Worm (Caenorhabditis elegans) whole organism, young adult: Measurements from ENCODE around the gene T22F3.12.

Experiments
- F23B12.7 ChIP-seq: sonication (generic microtip); optimal IDR thresholded peaks from 2 replicates; lab custom pipeline; 2017; ENCODE audit warnings: missing genetic modification characterization, mild to moderate bottlenecking, missing compliant biosample characterization, antibody characterized with exemption, moderate library complexity; ENCODE audit not compliant: insufficient read depth
- Y53F4B.3 ChIP-seq: fragments of 200-800 bp; sonication (Bioruptor generic); IDR thresholded peaks from 2 replicates; pipeline ENCODE4 v1.3.6; 2022; ENCODE audit warnings: missing genetic modification reagents, missing genetic modification characterization, missing compliant biosample characterization
- attf-5 ChIP-seq: fragments of 200-800 bp; sonication (Bioruptor generic); optimal IDR thresholded peaks from 2 replicates; lab custom pipeline; 2018; ENCODE audit warnings: mild to moderate bottlenecking, missing genetic modification characterization, missing compliant biosample characterization
- ets-4 ChIP-seq: fragments of 200-800 bp; sonication (Bioruptor generic); optimal IDR thresholded peaks from 2 replicates; lab custom pipeline; 2018; ENCODE audit warnings: mild to moderate bottlenecking, missing genetic modification characterization, missing compliant biosample characterization
- him-1 ChIP-seq: sonication (generic microtip); optimal IDR thresholded peaks from 2 replicates; lab custom pipeline; 2016; ENCODE audit warnings: missing genotype, missing genetic modification reagents, missing genetic modification characterization, missing compliant biosample characterization
- tlf-1 ChIP-seq: fragments of 200-800 bp; sonication (Bioruptor generic); optimal IDR thresholded peaks from 2 replicates; lab custom pipeline; 2018; ENCODE audit warnings: mild to moderate bottlenecking, missing genetic modification characterization, missing compliant biosample characterization
- unc-130 ChIP-seq: sonication (generic microtip); optimal IDR thresholded peaks from 2 replicates; lab custom pipeline; 2016; ENCODE audit warnings: missing genetic modification reagents, missing genetic modification characterization, missing compliant biosample characterization
- unc-62 ChIP-seq: fragments of 150-350 bp; optimal IDR thresholded peaks from 2 replicates; lab custom pipeline; 2014; ENCODE audit warnings: missing biosample characterization, missing genetic modification reagents, missing genetic modification characterization

ce11 chrV:3583622-3584021 lies 8.4 kb downstream of the T22F3.12 start:
- TF ChIP-seq F23B12.7 (tag; lab: Kevin White, UChicago) (no peak), him-1 (tag; lab: Kevin White, UChicago) (no peak), ets-4 (GFP tag; lab: Kevin White, UChicago) (no peak), tlf-1 (GFP tag; lab: Kevin White, UChicago) (no peak), unc-130 (no peak), unc-62 (GFP tag; lab: Kevin White, UChicago) (no peak), Y53F4B.3 (GFP tag; lab: Robert Waterston, UW) (no peak), attf-5 (GFP tag; lab: Kevin White, UChicago) (no peak)
